Fruit fly (Drosophila melanogaster): ENCODE measurements around the gene tow.

tow gene

DNA sequence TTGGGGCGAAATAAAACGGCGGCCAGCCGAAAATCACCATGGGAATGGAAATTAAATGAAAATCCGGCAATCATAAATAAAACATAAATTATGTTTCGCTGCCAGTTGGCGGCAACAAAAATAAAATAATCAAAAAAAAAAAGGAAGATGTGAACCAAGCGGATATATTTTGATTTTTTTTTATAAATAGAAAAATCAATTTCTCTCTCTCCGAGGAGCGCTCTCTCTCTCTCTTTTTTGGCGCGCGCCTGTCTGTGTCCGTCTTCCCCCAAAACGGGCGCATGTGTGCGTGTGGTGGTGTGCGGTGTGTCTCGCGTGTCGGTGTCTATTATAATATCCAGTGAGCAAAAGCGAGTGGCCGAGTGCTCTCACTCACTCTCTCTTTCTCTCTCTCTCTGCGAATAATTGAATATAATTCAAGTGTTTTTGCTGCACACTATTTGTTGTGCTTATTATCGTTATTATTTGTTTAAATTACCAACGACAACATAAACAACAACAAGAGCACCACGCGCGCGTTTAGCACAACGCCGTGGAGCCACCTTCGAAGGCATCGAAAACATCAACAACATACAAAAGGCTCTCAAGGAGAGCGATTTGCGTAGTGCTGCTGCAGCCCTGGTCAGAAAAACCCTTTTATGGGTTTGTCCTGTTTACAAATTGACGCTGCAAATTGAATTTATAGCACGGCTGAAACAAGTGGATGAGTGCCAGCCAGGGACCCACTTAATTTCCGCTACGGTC, 720 bp downstream of the tow start:
- TF ChIP-seq Myc (optimal IDR thresholded peaks at IDR 0.05) (no peak), psq (optimal IDR thresholded peaks at IDR 0.05) (no peak), h (optimal IDR thresholded peaks at IDR 0.05) (no peak), Sin3A (optimal IDR thresholded peaks at IDR 0.05) (no peak)

DNA sequence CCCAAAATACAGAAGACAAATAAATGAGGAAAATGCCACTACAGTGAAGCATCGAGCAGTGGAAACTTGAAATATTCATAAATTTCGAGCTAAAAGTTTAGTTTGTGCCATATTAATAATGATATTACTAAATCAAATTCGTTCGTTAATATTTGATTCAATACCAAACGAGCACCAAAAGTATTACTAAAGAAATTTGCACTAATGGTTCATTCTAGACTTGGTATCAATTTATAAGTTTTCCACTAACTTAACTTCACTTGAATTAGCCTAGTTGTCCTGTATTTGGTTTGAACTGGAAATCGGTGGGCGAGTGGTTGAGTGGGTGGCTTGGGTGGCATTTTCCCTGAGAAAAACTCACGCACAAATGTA, 1.3 kb downstream of the tow start:
- no peak for TF ChIP-seq ttk (optimal IDR thresholded peaks at IDR 0.05)
- TF ChIP-seq Sin3A (optimal IDR thresholded peaks at IDR 0.05), result no peak
- no peak for TF ChIP-seq h (optimal IDR thresholded peaks at IDR 0.05)
- no peak for TF ChIP-seq psq (optimal IDR thresholded peaks at IDR 0.05)
- no peak for TF ChIP-seq Myc (optimal IDR thresholded peaks at IDR 0.05)

DNA sequence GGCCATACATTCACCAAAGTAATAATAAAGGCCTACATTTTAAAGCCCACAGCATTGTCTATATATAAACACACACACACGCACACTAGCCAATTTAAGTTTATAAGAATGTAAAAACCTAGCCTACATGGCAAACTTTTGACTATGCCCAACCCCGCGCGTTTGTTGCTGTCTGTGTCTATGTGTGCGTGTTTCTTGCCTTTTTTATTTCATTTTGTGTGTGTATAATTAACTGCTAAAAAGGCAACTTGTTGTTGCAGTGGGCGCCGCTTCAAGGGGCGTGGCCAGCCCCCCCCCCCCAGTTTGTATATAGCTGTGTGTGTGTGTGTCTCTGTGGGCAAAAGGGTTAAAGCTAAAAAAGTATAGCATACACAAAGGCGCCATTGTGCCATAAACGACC, 2.7 kb downstream of the tow start:
- no peak for TF ChIP-seq Sin3A (optimal IDR thresholded peaks at IDR 0.05)
- no peak for TF ChIP-seq ttk (optimal IDR thresholded peaks at IDR 0.05)
- TF ChIP-seq psq (optimal IDR thresholded peaks at IDR 0.05), result no peak
- no peak for TF ChIP-seq Myc (optimal IDR thresholded peaks at IDR 0.05)
- TF ChIP-seq insv (optimal IDR thresholded peaks at IDR 0.05), result no peak
- no peak for TF ChIP-seq h (optimal IDR thresholded peaks at IDR 0.05)

DNA sequence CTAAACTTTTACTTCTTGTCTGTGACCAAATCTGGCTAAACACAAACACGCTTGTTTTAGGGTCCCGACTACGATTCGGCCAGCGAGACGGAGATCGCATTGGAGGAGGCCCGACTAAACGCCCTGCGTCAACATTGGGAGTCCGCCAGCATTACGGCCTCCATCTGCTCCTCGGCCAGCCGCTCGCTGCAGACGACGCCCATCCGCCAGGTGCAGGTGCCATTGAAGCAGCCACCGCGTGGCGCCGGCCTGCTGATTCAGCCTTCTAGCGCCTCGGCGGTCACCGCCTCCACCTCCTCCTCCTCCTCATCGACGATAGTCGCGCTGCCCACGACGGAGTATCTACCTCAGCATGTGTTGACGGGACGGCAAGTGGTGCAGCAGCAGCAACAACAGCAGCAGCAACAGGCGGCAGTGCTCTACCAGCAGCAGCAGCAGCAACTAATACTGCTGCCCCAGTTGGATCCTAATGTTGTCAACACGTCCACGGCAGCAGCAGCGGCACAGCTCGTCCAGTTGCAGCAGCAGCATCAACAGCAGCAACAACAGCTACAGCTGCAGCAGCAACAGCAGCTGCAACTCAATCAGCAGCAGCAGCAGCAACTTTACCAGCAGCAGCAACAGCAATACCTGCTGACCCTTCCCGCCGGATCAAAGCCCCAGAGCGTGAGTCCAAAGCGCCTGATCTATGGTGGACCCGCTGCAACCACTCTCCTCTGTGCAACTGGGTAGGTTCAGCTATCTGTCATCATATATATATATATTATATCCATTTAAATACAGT, 4.7 kb downstream of the tow start:
- TF ChIP-seq insv (optimal IDR thresholded peaks at IDR 0.05) (no peak), ttk (optimal IDR thresholded peaks at IDR 0.05) (no peak), psq (optimal IDR thresholded peaks at IDR 0.05) (no peak), Sin3A (optimal IDR thresholded peaks at IDR 0.05) (no peak), h (optimal IDR thresholded peaks at IDR 0.05) (no peak), Myc (optimal IDR thresholded peaks at IDR 0.05) (no peak)

DNA sequence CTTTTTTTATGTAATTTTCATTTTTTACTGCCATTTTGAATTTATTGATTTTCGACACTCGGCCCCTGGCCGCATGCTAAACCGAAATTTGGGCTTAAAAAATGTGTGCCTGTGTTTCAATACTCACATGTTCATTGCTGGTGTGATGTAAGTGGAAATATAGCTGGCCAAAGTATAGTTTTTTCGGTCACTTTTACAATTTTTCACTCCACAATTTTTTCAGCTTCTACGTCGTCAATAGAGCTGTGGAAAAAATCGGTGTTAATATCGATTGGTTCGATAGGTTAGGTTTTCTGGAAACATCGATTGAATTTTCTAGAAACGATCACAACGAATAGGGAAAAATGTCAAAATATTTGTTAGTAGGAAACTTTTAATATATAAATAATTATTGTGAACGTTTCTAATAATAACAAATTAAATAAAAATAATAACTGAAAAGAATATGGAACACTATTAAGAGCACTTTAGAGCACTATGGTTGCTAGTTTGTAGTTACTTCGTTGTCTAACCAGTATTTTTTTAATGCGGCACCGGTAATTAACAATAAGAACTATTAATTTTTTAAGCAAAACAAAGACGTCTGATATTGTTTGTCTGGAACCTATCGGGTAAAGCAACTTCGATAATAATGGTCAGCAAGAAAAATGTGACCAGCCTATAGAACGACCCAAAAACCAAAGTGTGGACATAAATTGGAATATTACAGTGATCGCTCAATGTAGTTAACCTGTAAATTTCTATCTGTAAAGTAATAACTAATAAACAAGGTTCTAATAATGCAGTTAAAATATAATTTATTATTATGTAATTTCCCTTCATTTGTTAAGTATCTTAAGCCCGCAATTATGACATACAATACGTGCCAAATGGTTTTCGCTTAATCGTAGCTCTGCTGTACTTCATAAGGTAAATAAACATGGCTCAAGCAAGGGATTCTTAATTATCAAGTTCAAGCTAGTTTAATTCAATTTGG, 12.9 kb downstream of the tow start, which contains the start of the genes CG10077 and CG9948:
CG10077 (minus strand) TSS at position 651 of the 976 bp plus-strand sequence.
CG9948 (plus strand) TSS at position 738 of the 976 bp plus-strand sequence.
- TF ChIP-seq ttk (optimal IDR thresholded peaks at IDR 0.05) (no peak), psq (optimal IDR thresholded peaks at IDR 0.05) (no peak), insv (optimal IDR thresholded peaks at IDR 0.05) (no peak), h (optimal IDR thresholded peaks at IDR 0.05) (no peak), Myc (optimal IDR thresholded peaks at IDR 0.05) (no peak), Sin3A (optimal IDR thresholded peaks at IDR 0.05) (no peak)

DNA sequence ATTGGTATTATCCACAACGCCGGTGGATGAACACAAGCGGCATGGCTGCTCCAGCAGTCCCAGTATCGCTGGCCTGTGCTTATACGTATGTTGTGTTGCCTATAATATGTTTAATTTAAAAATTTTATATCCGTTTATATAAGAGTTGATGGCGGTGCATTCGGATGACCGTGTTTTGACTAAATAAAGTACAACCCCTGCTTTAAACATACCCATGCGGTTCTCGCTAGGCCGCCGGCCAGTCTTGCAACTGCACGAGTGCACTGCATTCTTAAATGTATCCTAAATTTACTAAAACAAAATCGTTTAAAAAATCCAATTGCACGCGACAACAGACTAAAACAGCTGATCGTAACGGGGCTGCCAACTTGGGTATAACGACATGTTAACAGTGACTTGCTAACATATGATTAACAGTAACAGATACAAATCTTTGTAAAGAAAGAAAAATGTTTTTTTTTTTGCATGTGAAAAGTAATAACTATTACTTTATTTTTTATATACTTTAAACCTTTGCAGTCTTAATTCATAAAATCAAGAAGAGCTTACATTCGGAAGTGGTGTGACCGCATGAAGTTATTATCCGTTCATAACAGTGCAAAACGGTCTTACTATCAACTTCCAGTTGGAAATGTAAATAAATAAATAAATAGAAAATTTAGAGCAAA, 15.2 kb downstream of the tow start, which contains the start of the genes Uqcc1 and Surf1:
Uqcc1 (minus strand) TSS at position 356 of the 668 bp plus-strand sequence.
Surf1 (plus strand) TSS at position 594 of the 668 bp plus-strand sequence.
- TF ChIP-seq ttk (optimal IDR thresholded peaks at IDR 0.05) (no peak), insv (optimal IDR thresholded peaks at IDR 0.05) (no peak), Myc (optimal IDR thresholded peaks at IDR 0.05) (no peak), h (optimal IDR thresholded peaks at IDR 0.05) (no peak), psq (optimal IDR thresholded peaks at IDR 0.05) (no peak), Sin3A (optimal IDR thresholded peaks at IDR 0.05) (no peak)

DNA sequence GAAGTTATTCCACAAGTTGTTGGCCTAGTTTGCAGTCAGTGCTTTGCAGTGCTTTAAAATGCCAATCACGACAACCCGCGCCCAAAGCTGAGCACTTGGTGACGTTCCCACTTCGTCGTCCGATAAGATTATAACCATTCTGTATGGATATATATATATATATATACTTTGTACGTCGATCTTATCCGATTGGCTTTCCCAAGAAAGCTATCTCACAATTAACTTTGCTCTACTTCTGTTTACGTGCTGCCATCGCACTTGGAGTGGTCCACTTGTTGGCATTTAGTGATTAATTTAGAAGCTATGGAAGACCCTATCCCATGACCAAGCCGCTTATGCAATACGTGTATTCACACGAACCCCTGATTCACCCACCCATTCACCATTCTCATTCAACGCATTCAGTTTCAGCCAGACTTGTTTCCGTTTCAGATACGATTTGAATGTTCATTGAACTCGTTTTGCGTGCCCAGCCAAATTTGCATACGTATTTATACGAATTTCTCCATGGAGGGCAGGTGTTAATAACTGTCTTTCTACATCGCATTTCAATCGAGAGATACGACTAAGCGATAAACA, 19.4 kb downstream of the tow start:
- TF ChIP-seq ttk (optimal IDR thresholded peaks at IDR 0.05) (no peak), Sin3A (optimal IDR thresholded peaks at IDR 0.05) (no peak), insv (optimal IDR thresholded peaks at IDR 0.05) (no peak), psq (optimal IDR thresholded peaks at IDR 0.05) (no peak), Myc (optimal IDR thresholded peaks at IDR 0.05) (no peak), h (optimal IDR thresholded peaks at IDR 0.05) (no peak)

DNA sequence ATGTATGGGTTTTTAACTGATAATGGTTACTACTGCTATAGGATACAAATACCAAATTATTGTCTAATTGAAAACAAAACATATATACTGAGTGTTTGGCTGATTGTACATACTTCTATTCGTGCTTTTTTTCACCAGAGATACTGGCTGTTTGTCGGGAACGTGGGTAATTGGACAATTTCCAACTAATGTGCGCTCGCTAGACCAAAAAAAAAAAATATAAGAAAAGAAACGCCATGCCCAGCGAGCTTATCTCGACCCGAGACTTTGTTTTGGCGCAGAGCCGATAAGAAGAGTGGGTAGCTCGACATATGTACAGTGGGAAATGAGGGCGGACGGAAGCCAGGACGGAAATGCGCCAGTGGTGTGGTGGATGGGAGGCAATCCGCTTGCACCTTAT, 20.5 kb downstream of the tow start:
- TF ChIP-seq Myc (optimal IDR thresholded peaks at IDR 0.05) (no peak), ttk (optimal IDR thresholded peaks at IDR 0.05) (no peak), insv (optimal IDR thresholded peaks at IDR 0.05) (no peak), Sin3A (optimal IDR thresholded peaks at IDR 0.05) (no peak), h (optimal IDR thresholded peaks at IDR 0.05) (no peak), psq (optimal IDR thresholded peaks at IDR 0.05) (no peak)

DNA sequence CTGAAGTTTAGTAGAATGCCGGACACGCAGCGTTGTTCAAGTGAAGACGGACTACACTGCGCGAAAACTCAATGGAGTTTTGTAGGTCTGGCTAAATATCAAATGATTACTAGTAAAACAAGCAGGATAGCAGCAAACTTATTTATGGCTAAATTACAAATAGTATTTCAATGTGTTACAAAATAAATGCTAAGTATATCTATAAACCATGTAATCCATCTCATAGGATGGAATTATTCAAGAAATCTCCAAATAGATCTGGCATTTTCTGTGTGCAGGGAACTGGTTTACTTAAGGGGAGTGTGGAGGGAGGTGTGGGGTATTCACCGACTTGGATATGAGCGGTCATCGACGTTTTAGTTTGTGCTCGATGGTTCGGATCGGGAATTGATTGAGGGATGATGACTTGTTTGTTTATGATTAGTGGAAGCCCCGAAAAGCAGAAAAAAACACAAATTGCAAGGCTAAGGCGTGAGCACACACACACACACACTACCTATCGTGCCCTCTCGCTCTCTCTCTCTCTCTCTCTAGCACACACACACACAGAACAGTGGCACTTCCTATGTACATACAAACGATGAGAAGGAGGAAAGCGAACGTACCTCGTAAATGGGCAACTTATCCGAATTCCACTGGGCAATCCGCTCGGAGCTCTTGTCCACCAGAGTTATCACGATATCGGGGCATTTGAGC, 21.3 kb downstream of the tow start:
- no peak for TF ChIP-seq Myc (optimal IDR thresholded peaks at IDR 0.05)
- no peak for TF ChIP-seq insv (optimal IDR thresholded peaks at IDR 0.05)
- no peak for TF ChIP-seq ttk (optimal IDR thresholded peaks at IDR 0.05)
- no peak for TF ChIP-seq h (optimal IDR thresholded peaks at IDR 0.05)
- TF ChIP-seq Sin3A (optimal IDR thresholded peaks at IDR 0.05), result no peak
- TF ChIP-seq psq (optimal IDR thresholded peaks at IDR 0.05), result no peak

DNA sequence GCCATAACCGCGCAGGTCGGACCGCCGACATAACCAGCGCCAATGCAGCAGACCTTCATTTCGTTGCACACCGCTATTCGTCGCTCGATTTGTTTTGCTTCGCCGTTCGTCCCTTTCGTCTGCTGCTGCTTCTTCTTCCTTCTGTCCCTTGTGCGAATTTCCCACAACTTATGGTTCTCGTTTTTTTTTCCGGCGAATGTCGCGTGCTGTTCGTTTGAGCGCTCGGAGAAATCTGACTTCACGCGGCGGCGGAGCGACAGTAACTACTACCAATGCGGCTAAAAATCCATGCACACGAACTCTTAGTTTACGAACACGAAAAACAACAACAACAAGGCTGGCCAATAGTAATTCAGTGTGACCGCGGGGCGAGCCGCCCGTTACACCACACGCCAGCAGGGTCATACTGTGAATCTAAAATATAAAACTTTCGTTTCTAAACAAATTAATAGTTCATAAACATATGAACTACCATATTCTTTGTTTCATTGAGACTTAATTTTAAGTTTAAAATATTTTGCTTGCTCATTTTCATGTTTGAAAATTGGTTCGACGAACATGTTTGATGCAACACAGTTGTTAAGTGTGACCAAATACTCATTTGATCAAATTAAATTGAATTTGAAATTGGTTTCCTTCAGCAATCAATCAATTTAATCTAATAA, 22.0 kb downstream of the tow start, which contains the start of gene sgl:
sgl (minus strand) TSS at position 271 of the 665 bp plus-strand sequence.
- TF ChIP-seq ttk (optimal IDR thresholded peaks at IDR 0.05) (no peak), Sin3A (optimal IDR thresholded peaks at IDR 0.05) (no peak), h (optimal IDR thresholded peaks at IDR 0.05) (no peak), psq (optimal IDR thresholded peaks at IDR 0.05) (no peak)

All from Kc167 (cell line).